Fruit fly (Drosophila melanogaster) whole organism, embryonic: Measurements from ENCODE around the gene CG31161.

Experiments used
- Atf-2 ChIP-seq: fragments of 200-800 bp; sonication (Bioruptor generic); optimal IDR thresholded peaks from 2 replicates; lab custom pipeline; 2016; ENCODE audit warnings: missing biosample characterization, missing genetic modification characterization
- Bgb ChIP-seq: fragments of 200-800 bp; sonication (Bioruptor generic); IDR thresholded peaks from 2 replicates; pipeline ENCODE4 v1.3.6; 2022; ENCODE audit warnings: missing biosample characterization, missing genetic modification characterization; ENCODE audit not compliant: partially characterized antibody
- CG10209 ChIP-seq: fragments of 200-800 bp; sonication (Bioruptor generic); optimal IDR thresholded peaks from 3 replicates; lab custom pipeline; 2017; ENCODE audit warnings: missing biosample characterization, mild to moderate bottlenecking, missing genetic modification characterization, missing genetic modification reagents
- CG10431 ChIP-seq: fragments of 200-800 bp; sonication (Bioruptor generic); optimal IDR thresholded peaks from 3 replicates; lab custom pipeline; 2018; ENCODE audit warnings: missing biosample characterization, mild to moderate bottlenecking, missing genetic modification characterization
- CG11560 ChIP-seq: fragments of 200-800 bp; sonication (Bioruptor generic); IDR thresholded peaks from 3 replicates; pipeline ENCODE4 v1.3.6; 2022; ENCODE audit warnings: missing biosample characterization, missing genetic modification characterization
- CG11695 ChIP-seq: fragments of 200-800 bp; sonication (Bioruptor generic); IDR thresholded peaks from 3 replicates; pipeline ENCODE4 v1.3.6; 2022; ENCODE audit warnings: missing biosample characterization, missing genetic modification characterization
- CG13424 ChIP-seq: fragments of 200-800 bp; sonication (Bioruptor generic); optimal IDR thresholded peaks from 2 replicates; lab custom pipeline; 2019; ENCODE audit warnings: missing biosample characterization, mild to moderate bottlenecking, missing genetic modification characterization, moderate library complexity
- CG13624 ChIP-seq: fragments of 200-800 bp; sonication (Bioruptor generic); optimal IDR thresholded peaks from 2 replicates; lab custom pipeline; 2016; ENCODE audit warnings: missing biosample characterization, missing genetic modification characterization
- CG14050 ChIP-seq: fragments of 200-800 bp; sonication (Bioruptor generic); IDR thresholded peaks from 3 replicates; pipeline ENCODE4 v1.3.6; 2022; ENCODE audit warnings: missing biosample characterization, missing genetic modification characterization
- CG15514 ChIP-seq: fragments of 200-800 bp; sonication (Bioruptor generic); optimal IDR thresholded peaks from 3 replicates; lab custom pipeline; 2017; ENCODE audit warnings: missing biosample characterization, missing genetic modification characterization, mild to moderate bottlenecking, moderate library complexity, missing genetic modification reagents
- CG15601 ChIP-seq: fragments of 200-800 bp; sonication (Bioruptor generic); optimal IDR thresholded peaks from 3 replicates; lab custom pipeline; 2019; ENCODE audit warnings: missing biosample characterization, mild to moderate bottlenecking, missing genetic modification characterization, moderate library complexity
- CG1647 ChIP-seq: fragments of 200-800 bp; sonication (Bioruptor generic); optimal IDR thresholded peaks from 3 replicates; lab custom pipeline; 2016; ENCODE audit warnings: missing biosample characterization, missing genetic modification characterization
- CG17328 ChIP-seq: fragments of 200-800 bp; sonication (Bioruptor generic); IDR thresholded peaks from 2 replicates; pipeline ENCODE4 v1.3.6; 2022; ENCODE audit warnings: missing biosample characterization, missing genetic modification characterization
- CG2889 ChIP-seq: fragments of 200-800 bp; sonication (Bioruptor generic); IDR thresholded peaks from 3 replicates; pipeline ENCODE4 v1.3.6; 2022; ENCODE audit warnings: missing biosample characterization, missing genetic modification characterization
- CG33557 ChIP-seq: fragments of 200-800 bp; sonication (Bioruptor generic); optimal IDR thresholded peaks from 2 replicates; lab custom pipeline; 2019; ENCODE audit warnings: missing biosample characterization, mild to moderate bottlenecking, missing genetic modification characterization, moderate library complexity
- CG4730 ChIP-seq: fragments of 200-800 bp; sonication (Bioruptor generic); IDR thresholded peaks from 2 replicates; pipeline ENCODE4 v1.3.6; 2022; ENCODE audit warnings: missing biosample characterization, missing genetic modification characterization
- CG7839 ChIP-seq: fragments of 200-800 bp; sonication (Bioruptor generic); optimal IDR thresholded peaks from 3 replicates; lab custom pipeline; 2018; ENCODE audit warnings: missing biosample characterization, mild to moderate bottlenecking, missing genetic modification characterization, moderate library complexity
- CG8089 ChIP-seq: fragments of 200-800 bp; sonication (Bioruptor generic); optimal IDR thresholded peaks from 3 replicates; lab custom pipeline; 2016; ENCODE audit warnings: missing biosample characterization, missing genetic modification characterization
- Dll ChIP-seq: fragments of 200-800 bp; sonication (Bioruptor generic); IDR thresholded peaks from 4 replicates; pipeline ENCODE4 v1.3.6; 2022; ENCODE audit warnings: missing biosample characterization, missing genetic modification characterization; ENCODE audit not compliant: partially characterized antibody
- Doc2 ChIP-seq: fragments of 200-800 bp; sonication (Bioruptor generic); IDR thresholded peaks from 2 replicates; pipeline ENCODE4 v1.3.6; 2022; ENCODE audit warnings: missing biosample characterization, missing genetic modification characterization
- Drgx ChIP-seq: fragments of 200-800 bp; sonication (Bioruptor generic); IDR thresholded peaks from 2 replicates; pipeline ENCODE4 v1.3.6; 2022; ENCODE audit warnings: missing biosample characterization, missing genetic modification characterization
- Eip74EF ChIP-seq, 2 experiments: fragments of 200-800 bp in 1 of 2; fragments of >200 bp in 1 of 2; sonication (Bioruptor generic) in 1 of 2; optimal IDR thresholded peaks; 2 replicates each; lab custom pipeline; 2017 to 2019; ENCODE audit warnings: missing biosample characterization in 2 of 2, missing genetic modification characterization in 2 of 2, mild to moderate bottlenecking in 1 of 2, moderate library complexity in 1 of 2
- GATAe ChIP-seq: fragments of 200-800 bp; sonication (Bioruptor generic); conservative IDR thresholded peaks from 2 replicates; pipeline ENCODE4 v1.3.6; 2022; ENCODE audit warnings: missing biosample characterization, missing genetic modification characterization
- Kr ChIP-seq: fragments of 200-800 bp; sonication (Bioruptor generic); optimal IDR thresholded peaks from 2 replicates; lab custom pipeline; 2017; ENCODE audit warnings: missing biosample characterization, mild to moderate bottlenecking, missing genetic modification characterization
- Mrtf ChIP-seq: fragments of 200-800 bp; sonication (Bioruptor generic); IDR thresholded peaks from 3 replicates; pipeline ENCODE4 v1.3.6; 2022; ENCODE audit warnings: missing biosample characterization, missing genetic modification characterization
- Myb ChIP-seq: fragments of 200-800 bp; sonication (Bioruptor generic); optimal IDR thresholded peaks from 2 replicates; lab custom pipeline; 2016; ENCODE audit warnings: missing biosample characterization, missing genetic modification characterization
- NC2α ChIP-seq: fragments of 200-800 bp; sonication (Bioruptor generic); optimal IDR thresholded peaks from 2 replicates; lab custom pipeline; 2016; ENCODE audit warnings: missing biosample characterization, missing genetic modification characterization
- Nf-YA ChIP-seq: fragments of 200-800 bp; sonication (Bioruptor generic); IDR thresholded peaks from 2 replicates; pipeline ENCODE4 v1.3.6; 2022; ENCODE audit warnings: missing biosample characterization, missing genetic modification characterization
- Pdp1 ChIP-seq, 2 experiments: fragments of 200-800 bp; sonication (Bioruptor generic); optimal IDR thresholded peaks; 3 replicates each; lab custom pipeline; 2016; ENCODE audit warnings: missing biosample characterization in 2 of 2, missing genetic modification characterization in 2 of 2, mild to moderate bottlenecking in 1 of 2, moderate library complexity in 1 of 2
- bcd ChIP-seq: fragments of 200-800 bp; sonication (Bioruptor generic); optimal IDR thresholded peaks from 2 replicates; lab custom pipeline; 2017; ENCODE audit warnings: missing biosample characterization, mild to moderate bottlenecking, missing genetic modification characterization
- chif ChIP-seq, 2 experiments: fragments of 200-800 bp; sonication (Bioruptor generic); optimal IDR thresholded peaks; 3 replicates each; lab custom pipeline; 2016; ENCODE audit warnings: missing biosample characterization in 2 of 2, missing genetic modification characterization in 2 of 2
- ci ChIP-seq: fragments of 200-800 bp; sonication (Bioruptor generic); IDR thresholded peaks from 3 replicates; pipeline ENCODE4 v1.3.6; 2022; ENCODE audit warnings: missing biosample characterization, missing genetic modification characterization
- emc ChIP-seq: fragments of 200-800 bp; sonication (Bioruptor generic); optimal IDR thresholded peaks from 2 replicates; lab custom pipeline; 2016; ENCODE audit warnings: missing biosample characterization, missing genetic modification characterization
- fu2 ChIP-seq: fragments of 200-800 bp; sonication (Bioruptor generic); optimal IDR thresholded peaks from 2 replicates; lab custom pipeline; 2016; ENCODE audit warnings: missing biosample characterization, missing genetic modification characterization
- grau ChIP-seq: fragments of 200-800 bp; optimal IDR thresholded peaks from 3 replicates; lab custom pipeline; 2019; ENCODE audit warnings: missing biosample characterization, mild to moderate bottlenecking, missing genetic modification characterization, moderate library complexity
- grn ChIP-seq: fragments of 200-800 bp; sonication (Bioruptor generic); optimal IDR thresholded peaks from 3 replicates; lab custom pipeline; 2017; ENCODE audit warnings: missing biosample characterization, missing genetic modification characterization
- lab ChIP-seq: fragments of 200-800 bp; sonication (Bioruptor generic); optimal IDR thresholded peaks from 3 replicates; lab custom pipeline; 2017; ENCODE audit warnings: missing biosample characterization, missing genetic modification characterization, mild to moderate bottlenecking, moderate library complexity, missing genetic modification reagents
- pita ChIP-seq: fragments of 200-800 bp; sonication (Bioruptor generic); optimal IDR thresholded peaks from 2 replicates; lab custom pipeline; 2017; ENCODE audit warnings: missing biosample characterization, mild to moderate bottlenecking, missing genetic modification characterization
- pnt ChIP-seq: fragments of 200-800 bp; sonication (Bioruptor generic); optimal IDR thresholded peaks from 3 replicates; lab custom pipeline; 2016; ENCODE audit warnings: missing biosample characterization, missing genetic modification characterization
- prd ChIP-seq, 3 experiments: fragments of >200 bp in 2 of 3; fragments of 200-800 bp in 1 of 3; sonication (Bioruptor generic) in 1 of 3; optimal IDR thresholded peaks in 2 of 3; IDR thresholded peaks in 1 of 3; 2 replicates in 2 of 3; 3 replicates in 1 of 3; pipeline versions ENCODE4 v1.3.6 to Lab custom; 2017 to 2022; ENCODE audit warnings: missing biosample characterization in 1 of 3, missing genetic modification characterization in 1 of 3
- ranshi ChIP-seq: fragments of 200-800 bp; sonication (Bioruptor generic); IDR thresholded peaks from 2 replicates; pipeline ENCODE4 v1.3.6; 2022; ENCODE audit warnings: missing biosample characterization, missing genetic modification characterization
- sens-2 ChIP-seq: fragments of 200-800 bp; sonication (Bioruptor generic); IDR thresholded peaks from 2 replicates; pipeline ENCODE4 v1.3.6; 2022; ENCODE audit warnings: missing biosample characterization, missing genetic modification characterization
- shn ChIP-seq: fragments of 200-800 bp; sonication (Bioruptor generic); optimal IDR thresholded peaks from 3 replicates; lab custom pipeline; 2016; ENCODE audit warnings: missing biosample characterization, missing genetic modification characterization
- sima ChIP-seq: fragments of 200-800 bp; sonication (Bioruptor generic); optimal IDR thresholded peaks from 2 replicates; lab custom pipeline; 2016; ENCODE audit warnings: missing biosample characterization, missing genetic modification characterization
- sisA ChIP-seq: fragments of 200-800 bp; sonication (Bioruptor generic); IDR thresholded peaks from 2 replicates; pipeline ENCODE4 v1.3.6; 2022; ENCODE audit warnings: missing biosample characterization, missing genetic modification characterization
- tio ChIP-seq: fragments of 200-800 bp; sonication (Bioruptor generic); optimal IDR thresholded peaks from 2 replicates; lab custom pipeline; 2017; ENCODE audit warnings: missing biosample characterization, missing genetic modification characterization, inconsistent platforms
- usp ChIP-seq: fragments of >200 bp; optimal IDR thresholded peaks from 2 replicates; lab custom pipeline; 2017; ENCODE audit warnings: missing biosample characterization, missing genetic modification characterization
- vnd ChIP-seq: fragments of 200-800 bp; sonication (Bioruptor generic); IDR thresholded peaks from 3 replicates; pipeline ENCODE4 v1.3.6; 2022; ENCODE audit warnings: missing biosample characterization, missing genetic modification characterization; ENCODE audit not compliant: partially characterized antibody
- zf30C ChIP-seq: fragments of 200-800 bp; sonication (Bioruptor generic); optimal IDR thresholded peaks from 3 replicates; lab custom pipeline; 2018; ENCODE audit warnings: missing biosample characterization, mild to moderate bottlenecking, missing genetic modification characterization
- zfh1 ChIP-seq: fragments of 200-800 bp; sonication (Bioruptor generic); IDR thresholded peaks from 3 replicates; pipeline ENCODE4 v1.3.6; 2022; ENCODE audit warnings: missing biosample characterization, missing genetic modification characterization

Gene CG31161

DNA sequence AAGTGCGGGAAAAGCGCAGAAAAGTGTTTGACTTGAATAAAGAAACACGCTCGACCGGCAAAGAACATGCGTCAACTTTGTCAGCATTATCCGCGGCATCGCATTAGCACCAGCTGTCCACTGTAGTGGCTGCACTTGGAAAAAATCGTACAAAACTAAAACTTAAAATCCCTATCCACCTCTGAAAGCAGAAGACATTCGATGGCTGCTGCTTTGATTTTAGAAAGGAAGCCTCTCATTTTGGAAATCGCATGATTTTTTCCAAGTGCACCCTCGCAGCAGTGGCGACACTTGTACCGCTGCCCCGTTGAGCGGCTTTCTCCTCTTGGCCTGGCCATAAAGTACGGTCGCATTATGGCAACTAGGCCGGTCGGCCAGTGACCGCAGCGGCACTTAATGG, 48.0 kb downstream of the CG31161 start (continued):
- TF ChIP-seq grn (no peak), CG17328 (peak; percentile 60), ranshi (GFP tag; lab: Robert Waterston, UW) (no peak), Bgb (GFP tag; lab: Robert Waterston, UW) (no peak), chif (GFP tag; optimal IDR thresholded peaks at IDR 0.05; lab: Kevin White, UChicago) (peak; percentile 11 to 52), usp (GFP tag; lab: Kevin White, UChicago) (no peak), fu2 (GFP tag; lab: Kevin White, UChicago) (no peak), pnt (GFP tag; lab: Kevin White, UChicago) (no peak), Pdp1 (GFP tag; optimal IDR thresholded peaks at IDR 0.05; lab: Kevin White, UChicago) (peak; percentile 17 to 35), CG15601 (no peak), sima (no peak), shn (GFP tag; lab: Kevin White, UChicago) (peak; percentile 21), sens-2 (GFP tag; lab: Robert Waterston, UW) (peak; percentile 27; the same call in 1 of the 2 replicates), CG33557 (GFP tag; lab: Kevin White, UChicago) (no peak), CG10431 (GFP tag; lab: Kevin White, UChicago) (no peak), emc (GFP tag; lab: Kevin White, UChicago) (no peak), Dll (no peak), CG1647 (GFP tag; lab: Kevin White, UChicago) (no peak), sisA (GFP tag; lab: Robert Waterston, UW) (peak; percentile 62), CG2889 (GFP tag; lab: Robert Waterston, UW) (no peak), CG13624 (GFP tag; lab: Kevin White, UChicago) (no peak), CG7839 (tag; lab: Kevin White, UChicago) (peak; percentile 54), zf30C (GFP tag; lab: Kevin White, UChicago) (no peak), CG14050 (0 out of 3 replicates have a peak, but pooled peaks have one; percentile 15), pita (GFP tag; lab: Kevin White, UChicago) (no peak), Nf-YA (GFP tag; lab: Robert Waterston, UW) (peak; percentile 44; the same call in 1 of the 2 replicates), grau (tag; lab: Kevin White, UChicago) (peak; percentile 35), GATAe (GFP tag; lab: Robert Waterston, UW) (no peak), tio (GFP tag; lab: Kevin White, UChicago) (peak; percentile 8), prd (optimal IDR thresholded peaks at IDR 0.05; lab: Kevin White, UChicago) (no peak), prd (GFP tag; IDR thresholded peaks at IDR 0.05; lab: Robert Waterston, UW) (peak; percentile 68; the same call in 2 of the 3 replicates), CG11560 (tag; lab: Robert Waterston, UW) (0 out of 3 replicates have a peak, but pooled peaks have one; percentile 32), bcd (GFP tag; lab: Kevin White, UChicago) (peak; percentile 35), CG13424 (tag; lab: Kevin White, UChicago) (peak; percentile 32), Eip74EF (GFP tag; optimal IDR thresholded peaks at IDR 0.05; lab: Kevin White, UChicago) (no peak), lab (peak; percentile 41), Kr (GFP tag; lab: Kevin White, UChicago) (no peak), Doc2 (GFP tag; lab: Robert Waterston, UW) (no peak), Atf-2 (GFP tag; lab: Kevin White, UChicago) (no peak), CG8089 (GFP tag; lab: Kevin White, UChicago) (peak; percentile 22), CG15514 (no peak), Drgx (GFP tag; lab: Robert Waterston, UW) (peak; percentile 79), vnd (GFP tag; lab: Robert Waterston, UW) (no peak), NC2α (no peak), Mrtf (GFP tag; lab: Robert Waterston, UW) (no peak), Myb (GFP tag; lab: Kevin White, UChicago) (peak; percentile 12), CG10209 (GFP tag; lab: Kevin White, UChicago) (peak; percentile 24), CG11695 (0 out of 3 replicates have a peak, but pooled peaks have one; percentile 23), zfh1 (peak; percentile 68; the same call in 2 of the 3 replicates), CG4730 (no peak), ci (GFP tag; lab: Robert Waterston, UW) (peak; percentile 86)
